Worm (Caenorhabditis elegans): ENCODE measurements around the gene C55A6.10.

The C55A6.10 gene

ce11 chrV:11552379-11552778 lies 47.2 kb downstream of the C55A6.10 start, which contains the start of gene srx-85:
srx-85 (plus strand) TSS chrV:11552679.
- TF ChIP-seq unc-62 (GFP tag; optimal IDR thresholded peaks at IDR 0.05), result no peak

DNA sequence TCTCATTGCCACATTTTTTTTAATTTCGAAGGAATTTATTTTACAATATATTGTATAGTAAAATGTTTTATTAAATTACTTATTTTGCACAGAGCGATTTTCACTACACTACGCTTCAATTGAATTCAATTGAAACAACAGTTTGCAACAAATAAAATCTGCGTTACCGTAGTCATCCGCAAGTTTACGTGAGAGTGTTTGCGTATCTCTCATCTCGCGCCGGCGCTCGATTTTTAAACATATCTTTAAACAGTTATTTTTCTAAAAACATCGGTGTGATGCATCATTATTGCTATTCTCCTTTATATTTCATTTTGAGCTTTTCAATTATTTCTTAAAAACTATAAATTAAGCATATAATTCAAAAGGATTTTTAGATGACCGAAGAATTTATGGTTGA lies 49.1 kb downstream of the C55A6.10 start, which contains the start of gene duo-1:
Gene duo-1 (plus strand): TSS at position 371 of the 400 bp plus-strand sequence.
- TF ChIP-seq unc-62 (GFP tag; optimal IDR thresholded peaks at IDR 0.05), result no peak
